Worm (Caenorhabditis elegans) whole organism, L2 larva: ENCODE measurements around the gene srh-171.

ENCODE experiments used
- C34F6.9 ChIP-seq: fragments of 150-350 bp; optimal IDR thresholded peaks from 2 replicates; lab custom pipeline; 2014; ENCODE audit warnings: missing biosample characterization, missing genetic modification characterization
- R02D3.7 ChIP-seq: fragments of 150-350 bp; optimal IDR thresholded peaks from 2 replicates; lab custom pipeline; 2014; ENCODE audit warnings: missing biosample characterization, missing genetic modification characterization
- Y55F3AM.14 ChIP-seq: fragments of 200-800 bp; sonication (Bioruptor generic); optimal IDR thresholded peaks from 2 replicates; lab custom pipeline; 2018; ENCODE audit warnings: mild to moderate bottlenecking, missing genetic modification characterization, missing compliant biosample characterization
- ZK546.5 ChIP-seq: sonication (generic microtip); optimal IDR thresholded peaks from 2 replicates; lab custom pipeline; 2017; ENCODE audit warnings: missing biosample characterization, missing genetic modification characterization
- alr-1 ChIP-seq: fragments of 150-350 bp; optimal IDR thresholded peaks from 2 replicates; lab custom pipeline; 2014; ENCODE audit warnings: missing biosample characterization, missing genetic modification characterization
- aly-2 ChIP-seq: fragments of 150-350 bp; optimal IDR thresholded peaks from 2 replicates; lab custom pipeline; 2014; ENCODE audit warnings: missing biosample characterization, missing genetic modification characterization
- ama-1 ChIP-seq: fragments of 150-350 bp; optimal IDR thresholded peaks from 2 replicates; lab custom pipeline; 2018; ENCODE audit warnings: inconsistent platforms
- blmp-1 ChIP-seq: sonication (generic microtip); optimal IDR thresholded peaks from 2 replicates; lab custom pipeline; 2017; ENCODE audit warnings: missing genetic modification characterization, mild to moderate bottlenecking, missing compliant biosample characterization, antibody characterized with exemption, moderate library complexity; ENCODE audit not compliant: insufficient read depth
- ceh-16 ChIP-seq: fragments of 150-350 bp; optimal IDR thresholded peaks from 2 replicates; lab custom pipeline; 2014; ENCODE audit warnings: missing biosample characterization, missing genetic modification characterization
- ceh-82 ChIP-seq: fragments of 150-350 bp; optimal IDR thresholded peaks from 2 replicates; lab custom pipeline; 2014; ENCODE audit warnings: missing biosample characterization, missing genetic modification characterization
- crh-2 ChIP-seq: sonication (generic microtip); optimal IDR thresholded peaks from 2 replicates; lab custom pipeline; 2017; ENCODE audit warnings: missing biosample characterization, missing genetic modification characterization
- dmd-4 ChIP-seq: sonication (generic microtip); optimal IDR thresholded peaks from 2 replicates; lab custom pipeline; 2017; ENCODE audit warnings: missing biosample characterization, missing genetic modification characterization
- egl-27 ChIP-seq: sonication (generic microtip); optimal IDR thresholded peaks from 3 replicates; lab custom pipeline; 2017; ENCODE audit warnings: missing biosample characterization, missing genetic modification reagents, missing genetic modification characterization
- elt-1 ChIP-seq: fragments of 150-350 bp; optimal IDR thresholded peaks from 2 replicates; lab custom pipeline; 2014; ENCODE audit warnings: missing biosample characterization, missing genetic modification characterization
- gmeb-1 ChIP-seq: fragments of 150-350 bp; optimal IDR thresholded peaks from 2 replicates; lab custom pipeline; 2014; ENCODE audit warnings: missing biosample characterization, missing genetic modification characterization
- lin-11 ChIP-seq: fragments of 150-350 bp; sonication (generic microtip); optimal IDR thresholded peaks from 2 replicates; lab custom pipeline; 2014; ENCODE audit warnings: missing biosample characterization, missing genetic modification characterization, inconsistent platforms, mixed read lengths
- lin-13 ChIP-seq: fragments of 150-350 bp; optimal IDR thresholded peaks from 2 replicates; lab custom pipeline; 2014; ENCODE audit warnings: missing biosample characterization, missing genetic modification reagents, missing genetic modification characterization
- lsy-2 ChIP-seq, 2 experiments: fragments of 150-350 bp in 1 of 2; sonication (generic microtip) in 1 of 2; optimal IDR thresholded peaks; 2 replicates each; lab custom pipeline; 2014 to 2017; ENCODE audit warnings: missing biosample characterization in 2 of 2, missing genetic modification characterization in 2 of 2
- mab-5 ChIP-seq: fragments of 150-350 bp; optimal IDR thresholded peaks from 2 replicates; lab custom pipeline; 2014; ENCODE audit warnings: missing biosample characterization, missing genetic modification characterization
- mbf-1 ChIP-seq: sonication (generic microtip); optimal IDR thresholded peaks from 2 replicates; lab custom pipeline; 2017; ENCODE audit warnings: missing biosample characterization, missing genetic modification characterization
- mdl-1 ChIP-seq, 2 experiments: fragments of 150-350 bp in 1 of 2; sonication (generic microtip) in 1 of 2; optimal IDR thresholded peaks; 2 replicates each; lab custom pipeline; 2017; ENCODE audit warnings: missing biosample characterization in 2 of 2, missing genetic modification characterization in 2 of 2
- nhr-12 ChIP-seq: fragments of 150-350 bp; optimal IDR thresholded peaks from 2 replicates; lab custom pipeline; 2014; ENCODE audit warnings: missing biosample characterization, missing genetic modification characterization
- nhr-129 ChIP-seq: fragments of 150-350 bp; optimal IDR thresholded peaks from 2 replicates; lab custom pipeline; 2014; ENCODE audit warnings: missing biosample characterization, missing genetic modification characterization
- nhr-21 ChIP-seq: fragments of 150-350 bp; optimal IDR thresholded peaks from 2 replicates; lab custom pipeline; 2014; ENCODE audit warnings: missing biosample characterization, missing genetic modification characterization
- nhr-23 ChIP-seq: fragments of 150-350 bp; optimal IDR thresholded peaks from 2 replicates; lab custom pipeline; 2014; ENCODE audit warnings: missing biosample characterization, missing genetic modification reagents, missing genetic modification characterization
- nhr-237 ChIP-seq: fragments of 150-350 bp; optimal IDR thresholded peaks from 2 replicates; lab custom pipeline; 2014; ENCODE audit warnings: missing biosample characterization, missing genetic modification characterization
- nhr-25 ChIP-seq: fragments of 150-350 bp; sonication (generic microtip); optimal IDR thresholded peaks from 3 replicates; lab custom pipeline; 2014; ENCODE audit warnings: missing biosample characterization, missing genetic modification characterization
- nhr-77 ChIP-seq: fragments of 150-350 bp; optimal IDR thresholded peaks from 2 replicates; lab custom pipeline; 2014; ENCODE audit warnings: missing biosample characterization, missing genetic modification characterization
- sem-4 ChIP-seq: fragments of 150-350 bp; optimal IDR thresholded peaks from 2 replicates; lab custom pipeline; 2014; ENCODE audit warnings: missing biosample characterization, missing genetic modification reagents, missing genetic modification characterization
- skn-1 ChIP-seq: sonication (generic microtip); optimal IDR thresholded peaks from 2 replicates; lab custom pipeline; 2017; ENCODE audit warnings: missing biosample characterization, missing genetic modification characterization
- sma-3 ChIP-seq: sonication (generic microtip); optimal IDR thresholded peaks from 2 replicates; lab custom pipeline; 2016; ENCODE audit warnings: missing genetic modification reagents, missing genetic modification characterization, missing compliant biosample characterization
- snpc-4 ChIP-seq: fragments of 150-350 bp; optimal IDR thresholded peaks from 2 replicates; lab custom pipeline; 2014; ENCODE audit warnings: missing biosample characterization, missing genetic modification characterization
- unc-39 ChIP-seq: fragments of 150-350 bp; optimal IDR thresholded peaks from 2 replicates; lab custom pipeline; 2014; ENCODE audit warnings: missing biosample characterization, missing genetic modification characterization
- unc-55 ChIP-seq: fragments of 150-350 bp; sonication (generic microtip); optimal IDR thresholded peaks from 3 replicates; lab custom pipeline; 2014; ENCODE audit warnings: missing biosample characterization, missing genetic modification reagents, missing genetic modification characterization
- unc-62 ChIP-seq: fragments of 150-350 bp; optimal IDR thresholded peaks from 2 replicates; lab custom pipeline; 2014; ENCODE audit warnings: missing biosample characterization, missing genetic modification reagents, missing genetic modification characterization
- zag-1 ChIP-seq: fragments of 150-350 bp; optimal IDR thresholded peaks from 2 replicates; lab custom pipeline; 2014; ENCODE audit warnings: missing biosample characterization, missing genetic modification characterization
- ztf-1 ChIP-seq: fragments of 200-800 bp; sonication (Bioruptor generic); conservative IDR thresholded peaks from 2 replicates; pipeline ENCODE4 v1.3.6; 2022; ENCODE audit warnings: missing genetic modification characterization, missing compliant biosample characterization

The srh-171 gene

ce11 chrV:19955171-19955570 lies 10.3 kb upstream of the srh-171 start, which contains the start of gene abhd-3.1:
abhd-3.1 (plus strand) TSS chrV:19955488.
- TF ChIP-seq lin-13 (GFP tag; lab: Kevin White, UChicago): no peak
- peak; percentile 28 for TF ChIP-seq unc-55 (GFP tag; lab: Kevin White, UChicago)

- TF ChIP-seq mab-5 (tag; lab: Kevin White, UChicago) (no peak), gmeb-1 (tag; lab: Kevin White, UChicago) (no peak), dmd-4 (no peak), egl-27 (tag; lab: Kevin White, UChicago) (no peak), sma-3 (GFP tag; lab: Kevin White, UChicago) (no peak), ama-1 (lab: Kevin White, UChicago) (no peak), zag-1 (no peak), C34F6.9 (tag; lab: Kevin White, UChicago) (no peak), mbf-1 (no peak), elt-1 (tag; lab: Kevin White, UChicago) (no peak), mdl-1 (tag; optimal IDR thresholded peaks at IDR 0.05; lab: Kevin White, UChicago) (no peak), ztf-1 (GFP tag; lab: Robert Waterston, UW) (no peak), nhr-237 (tag; lab: Kevin White, UChicago) (no peak), Y55F3AM.14 (GFP tag; lab: Kevin White, UChicago) (no peak), nhr-21 (tag; lab: Kevin White, UChicago) (no peak), ceh-82 (tag; lab: Kevin White, UChicago) (no peak), nhr-77 (tag; lab: Kevin White, UChicago) (no peak), aly-2 (tag; lab: Kevin White, UChicago) (no peak), nhr-25 (tag; lab: Kevin White, UChicago) (no peak), nhr-23 (tag; lab: Kevin White, UChicago) (no peak)
Observed at ce11 chrV:19958744-19959143, 6.8 kb upstream of the srh-171 start, which contains the start of gene srh-172. srh-172 (plus strand) TSS chrV:19959044.

- TF ChIP-seq alr-1 (tag; lab: Kevin White, UChicago): no peak
- no peak for TF ChIP-seq mdl-1 (tag; optimal IDR thresholded peaks at IDR 0.05; lab: Kevin White, UChicago)
- TF ChIP-seq lin-11 (tag; lab: Kevin White, UChicago): no peak
- no peak for TF ChIP-seq zag-1
- TF ChIP-seq dmd-4: no peak
- no peak for TF ChIP-seq blmp-1 (tag; lab: Kevin White, UChicago)
- no peak for TF ChIP-seq unc-55 (GFP tag; lab: Kevin White, UChicago)
- no peak for TF ChIP-seq ZK546.5 (tag; lab: Kevin White, UChicago)
- no peak for TF ChIP-seq skn-1 (tag; lab: Kevin White, UChicago)
- TF ChIP-seq sem-4 (tag; lab: Kevin White, UChicago): no peak
- no peak for TF ChIP-seq nhr-77 (tag; lab: Kevin White, UChicago)
- no peak for TF ChIP-seq nhr-12 (tag; lab: Kevin White, UChicago)
Observed at ce11 chrV:19961971-19962370, 3.5 kb upstream of the srh-171 start.

- no peak for TF ChIP-seq ama-1 (lab: Kevin White, UChicago)
- TF ChIP-seq zag-1: no peak
- TF ChIP-seq egl-27 (tag; lab: Kevin White, UChicago): no peak
- TF ChIP-seq nhr-77 (tag; lab: Kevin White, UChicago): no peak
- TF ChIP-seq nhr-23 (tag; lab: Kevin White, UChicago): no peak
- TF ChIP-seq R02D3.7 (tag; lab: Kevin White, UChicago): no peak
- TF ChIP-seq elt-1 (tag; lab: Kevin White, UChicago): no peak
- no peak for TF ChIP-seq nhr-237 (tag; lab: Kevin White, UChicago)
- TF ChIP-seq dmd-4: no peak
- TF ChIP-seq ceh-16: no peak
- no peak for TF ChIP-seq crh-2
- no peak for TF ChIP-seq mdl-1 (tag; optimal IDR thresholded peaks at IDR 0.05; lab: Kevin White, UChicago)
- TF ChIP-seq unc-39 (tag; lab: Kevin White, UChicago): no peak
- no peak for TF ChIP-seq C34F6.9 (tag; lab: Kevin White, UChicago)
Observed at ce11 chrV:19972984-19973383, 7.5 kb downstream of the srh-171 start, which contains the start of gene srh-173. srh-173 (plus strand) TSS chrV:19973284.

- TF ChIP-seq lin-13 (GFP tag; lab: Kevin White, UChicago): no peak
- TF ChIP-seq unc-62 (GFP tag; lab: Kevin White, UChicago): no peak
- TF ChIP-seq crh-2: no peak
- TF ChIP-seq snpc-4 (tag; lab: Kevin White, UChicago): no peak
- TF ChIP-seq nhr-21 (tag; lab: Kevin White, UChicago): no peak
- TF ChIP-seq C34F6.9 (tag; lab: Kevin White, UChicago): no peak
- no peak for TF ChIP-seq Y55F3AM.14 (GFP tag; lab: Kevin White, UChicago)
- TF ChIP-seq egl-27 (tag; lab: Kevin White, UChicago): no peak
- no peak for TF ChIP-seq lsy-2 (tag; optimal IDR thresholded peaks at IDR 0.05; lab: Kevin White, UChicago)
- no peak for TF ChIP-seq sma-3 (GFP tag; lab: Kevin White, UChicago)
- no peak for TF ChIP-seq nhr-12 (tag; lab: Kevin White, UChicago)
- TF ChIP-seq nhr-129: no peak
- no peak for TF ChIP-seq dmd-4
Observed at ce11 chrV:19978220-19978619, 12.7 kb downstream of the srh-171 start, which contains the start of gene srh-183. srh-183 (minus strand) TSS chrV:19978320.
